Fruit fly (Drosophila melanogaster): ENCODE measurements around the gene PIG-H.
A peak's percentile ranks its signal among the peaks of the same experiment; 100 is the strongest.

The PIG-H gene

dm6 chr3R:7977011-7977925, 22.4 kb upstream of the PIG-H start (continued):
- TF ChIP-seq pzg (GFP tag; optimal IDR thresholded peaks at IDR 0.05), result peak; percentile 98
- peak; percentile 53 for TF ChIP-seq CG42726 (GFP tag; IDR thresholded peaks at IDR 0.05; ENCODE audit: partially characterized antibody)
- no peak for TF ChIP-seq CG14050 (GFP tag; IDR thresholded peaks at IDR 0.05)
- peak; percentile 100 for TF ChIP-seq E2f2 (GFP tag; IDR thresholded peaks at IDR 0.05)
- peak; percentile 56 for TF ChIP-seq CG10267 (tag; optimal IDR thresholded peaks at IDR 0.05)
- peak; percentile 13 for TF ChIP-seq CG15269 (tag; optimal IDR thresholded peaks at IDR 0.05)
- peak; percentile 21 for TF ChIP-seq CG12219 (GFP tag; optimal IDR thresholded peaks at IDR 0.05)
- peak; percentile 5 for TF ChIP-seq zf30C (GFP tag; optimal IDR thresholded peaks at IDR 0.05)
- TF ChIP-seq CG16863 (GFP tag; optimal IDR thresholded peaks at IDR 0.05), result no peak
- TF ChIP-seq CG34422 (GFP tag; IDR thresholded peaks at IDR 0.05), result peak; percentile 59; the same call in 1 of the 3 replicates
- peak; percentile 12 for TF ChIP-seq Meics (GFP tag; optimal IDR thresholded peaks at IDR 0.05)
- TF ChIP-seq eve (GFP tag; optimal IDR thresholded peaks at IDR 0.05), result peak in 1 of 2 experiments; percentile 89
- TF ChIP-seq CG1233 (GFP tag; optimal IDR thresholded peaks at IDR 0.05), result peak; percentile 29
- no peak for TF ChIP-seq CG3407 (GFP tag; optimal IDR thresholded peaks at IDR 0.05)
- peak in 1 of 2 experiments; percentile 10 for TF ChIP-seq crp (GFP tag; optimal IDR thresholded peaks at IDR 0.05)
- no peak for TF ChIP-seq sob (GFP tag; IDR thresholded peaks at IDR 0.05)
- TF ChIP-seq CG9437 (GFP tag; optimal IDR thresholded peaks at IDR 0.05), result peak; percentile 3
- TF ChIP-seq Nf-YB (GFP tag; optimal IDR thresholded peaks at IDR 0.05), result peak; percentile 4
- peak; percentile 36 for TF ChIP-seq CG7987 (GFP tag; optimal IDR thresholded peaks at IDR 0.05)
- TF ChIP-seq Hsf (GFP tag; optimal IDR thresholded peaks at IDR 0.05), result no peak
- TF ChIP-seq vvl (GFP tag; IDR thresholded peaks at IDR 0.05), result 0 out of 2 replicates have a peak, but pooled peaks have one; percentile 47
- no peak for TF ChIP-seq CG10462 (GFP tag; optimal IDR thresholded peaks at IDR 0.05)
- TF ChIP-seq Optix (GFP tag; IDR thresholded peaks at IDR 0.05), result no peak
- peak; percentile 70 for TF ChIP-seq HmgD (GFP tag; optimal IDR thresholded peaks at IDR 0.05)
- no peak for TF ChIP-seq Xrp1 (GFP tag; IDR thresholded peaks at IDR 0.05)
- TF ChIP-seq CG4820 (GFP tag; optimal IDR thresholded peaks at IDR 0.05), result peak; percentile 10
- peak; percentile 43; the same call in 1 of the 2 replicates for TF ChIP-seq Dref (GFP tag; IDR thresholded peaks at IDR 0.05)
- no peak for TF ChIP-seq ab (GFP tag; optimal IDR thresholded peaks at IDR 0.05)
- TF ChIP-seq gcm (GFP tag; optimal IDR thresholded peaks at IDR 0.05), result peak; percentile 42
- peak; percentile 24 for TF ChIP-seq CG3281 (GFP tag; optimal IDR thresholded peaks at IDR 0.05)
- peak; percentile 67 for TF ChIP-seq CG2712 (tag; optimal IDR thresholded peaks at IDR 0.05)
- no peak for TF ChIP-seq Doc2 (GFP tag; IDR thresholded peaks at IDR 0.05)
- no peak for TF ChIP-seq croc (GFP tag; conservative IDR thresholded peaks at IDR 0.05)
- TF ChIP-seq Sin3A (optimal IDR thresholded peaks at IDR 0.05), result peak; percentile 27
- no peak for TF ChIP-seq HLH3B (GFP tag; IDR thresholded peaks at IDR 0.05)
- TF ChIP-seq YL-1 (GFP tag; optimal IDR thresholded peaks at IDR 0.05), result peak; percentile 93
- peak; percentile 13 for TF ChIP-seq mam (GFP tag; optimal IDR thresholded peaks at IDR 0.05)
- peak; percentile 29 for TF ChIP-seq twi (tag; optimal IDR thresholded peaks at IDR 0.05)
- TF ChIP-seq CG18599 (GFP tag; optimal IDR thresholded peaks at IDR 0.05), result no peak
- TF ChIP-seq dysf (GFP tag; IDR thresholded peaks at IDR 0.05), result no peak
- TF ChIP-seq dan (GFP tag; IDR thresholded peaks at IDR 0.05), result no peak
- no peak for TF ChIP-seq CG34224 (GFP tag; IDR thresholded peaks at IDR 0.05; ENCODE audit: partially characterized antibody)
- TF ChIP-seq da (GFP tag; optimal IDR thresholded peaks at IDR 0.05), result peak; percentile 33
- no peak for TF ChIP-seq tll (GFP tag; optimal IDR thresholded peaks at IDR 0.05)
- TF ChIP-seq Poxn (GFP tag; IDR thresholded peaks at IDR 0.05), result no peak
- no peak for TF ChIP-seq CG4404 (GFP tag; IDR thresholded peaks at IDR 0.05)
- TF ChIP-seq CG10565 (GFP tag; optimal IDR thresholded peaks at IDR 0.05), result no peak
- peak; percentile 29 for TF ChIP-seq wek (GFP tag; optimal IDR thresholded peaks at IDR 0.05)
- TF ChIP-seq Myb (GFP tag; optimal IDR thresholded peaks at IDR 0.05), result peak; percentile 54

Measured in whole organism, embryonic.